Worm (Caenorhabditis elegans): Measurements from ENCODE around the gene C17C3.5.

The C17C3.5 gene

ce11 chrII:5544145-5544515 is 7.5 kb upstream of the C17C3.5 start (continued):
- TF ChIP-seq sdz-38 (tag; optimal IDR thresholded peaks at IDR 0.05) (no peak), snpc-1.1 (tag; optimal IDR thresholded peaks at IDR 0.05; ENCODE audit: insufficient read depth) (peak; percentile 82), hlh-12 (tag; optimal IDR thresholded peaks at IDR 0.05) (no peak), hmg-20 (GFP tag; IDR thresholded peaks at IDR 0.05) (0 out of 2 replicates have a peak, but pooled peaks have one; percentile 27), Y53G8AR.9 (GFP tag; conservative IDR thresholded peaks at IDR 0.05) (peak; percentile 37), F57A8.1 (GFP tag; optimal IDR thresholded peaks at IDR 0.05) (no peak), ztf-28 (GFP tag; IDR thresholded peaks at IDR 0.05) (no peak), Y79H2A.3 (GFP tag; conservative IDR thresholded peaks at IDR 0.05) (no peak), F10E7.11 (tag; optimal IDR thresholded peaks at IDR 0.05) (no peak), F55B11.4 (tag; optimal IDR thresholded peaks at IDR 0.05; ENCODE audit: borderline replicate concordance, insufficient read depth) (no peak), nhr-120 (GFP tag; IDR thresholded peaks at IDR 0.05) (no peak), hrde-1 (tag; optimal IDR thresholded peaks at IDR 0.05; ENCODE audit: borderline replicate concordance) (no peak), lag-1 (GFP tag; IDR thresholded peaks at IDR 0.05) (no peak), pha-4 (tag; optimal IDR thresholded peaks at IDR 0.05) (peak; percentile 92), C17E4.6 (GFP tag; IDR thresholded peaks at IDR 0.05) (no peak), pbrm-1 (GFP tag; IDR thresholded peaks at IDR 0.05) (peak; percentile 93), B0336.3 (GFP tag; IDR thresholded peaks at IDR 0.05) (peak; percentile 54; the same call in 1 of the 2 replicates), rcor-1 (GFP tag; IDR thresholded peaks at IDR 0.05) (peak; percentile 31; the same call in 1 of the 2 replicates), B0019.2 (GFP tag; conservative IDR thresholded peaks at IDR 0.05) (no peak), lin-35 (GFP tag; optimal IDR thresholded peaks at IDR 0.05) (no peak), K11D2.4 (GFP tag; IDR thresholded peaks at IDR 0.05) (peak; percentile 62; the same call in 1 of the 2 replicates), zfh-2 (GFP tag; conservative IDR thresholded peaks at IDR 0.05) (no peak), F49E8.2 (tag; optimal IDR thresholded peaks at IDR 0.05; ENCODE audit: insufficient read depth) (no peak), nfya-2 (GFP tag; IDR thresholded peaks at IDR 0.05) (no peak), F39B2.1 (GFP tag; IDR thresholded peaks at IDR 0.05) (no peak), him-1 (tag; optimal IDR thresholded peaks at IDR 0.05) (no peak), fkh-3 (tag; optimal IDR thresholded peaks at IDR 0.05) (no peak), sea-2 (GFP tag; IDR thresholded peaks at IDR 0.05) (no peak), F57C9.4 (tag; optimal IDR thresholded peaks at IDR 0.05) (no peak), T26A5.8 (tag; optimal IDR thresholded peaks at IDR 0.05) (no peak), C06A6.2 (GFP tag; conservative IDR thresholded peaks at IDR 0.05) (peak; percentile 78), bed-2 (GFP tag; IDR thresholded peaks at IDR 0.05) (no peak), hlh-26 (GFP tag; conservative IDR thresholded peaks at IDR 0.05) (no peak), T07F8.4 (tag; optimal IDR thresholded peaks at IDR 0.05) (no peak), ama-1 (optimal IDR thresholded peaks at IDR 0.05) (peak; percentile 98), ama-1 (GFP tag; optimal IDR thresholded peaks at IDR 0.05) (no peak), D2030.7 (GFP tag; IDR thresholded peaks at IDR 0.05) (no peak), snpc-3.4 (tag; optimal IDR thresholded peaks at IDR 0.05) (no peak), ztf-25 (GFP tag; IDR thresholded peaks at IDR 0.05) (no peak), efl-1 (GFP tag; optimal IDR thresholded peaks at IDR 0.05) (no peak), lin-26 (GFP tag; IDR thresholded peaks at IDR 0.05) (no peak), nhr-80 (tag; optimal IDR thresholded peaks at IDR 0.05) (peak; percentile 11), somi-1 (GFP tag; optimal IDR thresholded peaks at IDR 0.05) (no peak), madf-3 (GFP tag; IDR thresholded peaks at IDR 0.05) (no peak), lin-54 (GFP tag; optimal IDR thresholded peaks at IDR 0.05) (peak; percentile 25), tbx-9 (tag; optimal IDR thresholded peaks at IDR 0.05; ENCODE audit: borderline replicate concordance) (no peak), ccch-3 (GFP tag; optimal IDR thresholded peaks at IDR 0.05) (no peak), Y95B8A.8 (GFP tag; IDR thresholded peaks at IDR 0.05) (no peak), nfya-1 (tag; optimal IDR thresholded peaks at IDR 0.05; ENCODE audit: borderline replicate concordance, insufficient read depth) (no peak)

All from whole organism, young adult.